Worm (Caenorhabditis elegans): Measurements from ENCODE around the gene pph-1.
A peak's percentile ranks its signal among the peaks of the same experiment; 100 is the strongest.

The pph-1 gene

DNA sequence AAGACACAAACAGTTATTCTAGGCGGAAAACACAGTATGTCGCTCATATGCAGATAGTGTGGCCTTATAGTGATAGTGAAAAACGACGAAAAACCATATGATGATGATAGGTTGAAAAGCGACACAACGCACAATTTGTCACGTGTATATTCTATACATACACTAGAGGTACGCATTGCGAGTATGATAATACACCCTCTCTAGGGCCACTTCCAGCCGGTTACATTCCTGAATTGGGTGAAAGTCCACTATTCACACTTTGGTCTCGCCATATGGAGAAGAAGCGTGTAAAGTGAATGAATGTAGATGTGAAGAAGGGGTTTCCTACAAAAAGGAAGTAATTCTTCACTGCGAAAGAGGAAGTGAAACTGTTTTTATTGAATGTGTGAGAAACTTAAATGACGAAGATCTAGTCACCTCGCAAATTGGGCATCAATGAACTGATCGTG is 27.1 kb downstream of the pph-1 start (continued):
- no peak for TF ChIP-seq hlh-4 (tag; optimal IDR thresholded peaks at IDR 0.05)
- peak; percentile 85 for TF ChIP-seq nhr-85 (tag)
- TF ChIP-seq ceh-90 (tag; optimal IDR thresholded peaks at IDR 0.05): no peak
- TF ChIP-seq nhr-71 (tag; optimal IDR thresholded peaks at IDR 0.05): peak; percentile 65
- TF ChIP-seq zag-1 (tag; optimal IDR thresholded peaks at IDR 0.05): no peak
- no peak for TF ChIP-seq unc-62 (GFP tag; optimal IDR thresholded peaks at IDR 0.05)
- TF ChIP-seq alr-1 (tag; optimal IDR thresholded peaks at IDR 0.05; ENCODE audit: borderline replicate concordance): no peak
- TF ChIP-seq C16A3.4 (tag; optimal IDR thresholded peaks at IDR 0.05): peak; percentile 12
- TF ChIP-seq sox-4 (tag; optimal IDR thresholded peaks at IDR 0.05): no peak
- TF ChIP-seq egl-13 (tag; optimal IDR thresholded peaks at IDR 0.05): no peak
- no peak for TF ChIP-seq lin-15B (tag; optimal IDR thresholded peaks at IDR 0.05)
- TF ChIP-seq blmp-1 (tag; optimal IDR thresholded peaks at IDR 0.05): peak; percentile 68
- no peak for TF ChIP-seq tlp-1 (tag; optimal IDR thresholded peaks at IDR 0.05)
- TF ChIP-seq unc-30 (tag; optimal IDR thresholded peaks at IDR 0.05): no peak
- TF ChIP-seq fkh-10 (GFP tag; optimal IDR thresholded peaks at IDR 0.05): no peak
- no peak for TF ChIP-seq ets-5 (GFP tag; IDR thresholded peaks at IDR 0.05)
- no peak for TF ChIP-seq sptf-1 (tag; optimal IDR thresholded peaks at IDR 0.05)
- peak; percentile 47 for TF ChIP-seq tbx-2 (tag; optimal IDR thresholded peaks at IDR 0.05)

DNA sequence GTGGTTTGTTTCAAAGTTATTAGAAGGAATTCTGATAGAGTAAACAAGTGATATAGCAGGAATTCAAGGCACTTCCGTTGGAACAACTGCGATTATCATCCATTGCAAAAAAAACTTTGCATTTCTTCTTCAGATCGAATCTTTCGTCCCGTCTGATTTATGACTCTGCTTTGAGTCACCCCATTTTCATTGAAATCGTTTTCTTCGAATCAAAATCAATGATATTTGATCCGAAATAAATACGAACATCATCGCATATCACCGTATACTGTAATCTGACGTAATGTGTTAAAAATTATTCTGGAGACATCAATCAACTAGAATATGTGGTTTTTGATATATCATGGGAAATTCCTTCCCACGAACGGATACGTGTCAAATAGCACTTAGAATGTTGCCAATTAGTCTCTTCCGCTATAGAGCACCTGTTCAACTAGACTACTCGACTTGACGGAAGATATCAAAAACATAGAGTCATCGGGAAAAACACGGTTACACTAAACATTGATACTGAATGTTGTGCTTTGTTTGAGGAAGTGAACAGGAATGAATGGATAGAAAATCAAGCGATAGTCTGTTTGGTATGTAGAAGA is 28.6 kb downstream of the pph-1 start:
- TF ChIP-seq nhr-47 (tag; optimal IDR thresholded peaks at IDR 0.05): no peak
- TF ChIP-seq nhr-85 (tag): peak; percentile 57
- peak; percentile 20 for TF ChIP-seq blmp-1 (tag; optimal IDR thresholded peaks at IDR 0.05)

DNA sequence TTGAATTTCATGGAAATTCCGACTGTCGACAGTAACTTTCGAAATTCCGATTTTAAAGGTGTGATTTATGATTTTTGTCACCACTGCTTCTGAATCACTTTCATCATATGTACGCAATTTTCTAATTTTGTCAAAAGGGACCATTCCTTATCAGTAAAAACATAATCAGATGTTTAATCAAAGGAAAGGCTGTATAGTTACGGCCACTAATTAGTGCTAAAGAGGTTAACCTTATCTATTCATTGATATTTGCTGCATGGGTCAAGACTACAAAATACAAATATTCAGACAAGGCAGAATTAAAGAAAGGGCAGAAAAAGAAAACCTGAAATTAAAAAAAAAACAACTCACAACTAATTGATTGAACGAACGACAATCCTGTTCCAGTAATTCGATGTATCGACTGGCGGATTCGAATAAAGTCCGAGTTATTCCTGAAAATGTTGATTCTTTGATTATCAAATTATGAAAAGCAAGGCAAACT is 29.7 kb downstream of the pph-1 start, which contains the start of gene T28B11.1:
TSS of gene T28B11.1 (minus strand) at position 434 of the 484 bp plus-strand sequence.
- TF ChIP-seq xbp-1 (tag; optimal IDR thresholded peaks at IDR 0.05): no peak
- peak in 1 of 2 experiments; percentile 3 for TF ChIP-seq lin-35 (GFP tag; optimal IDR thresholded peaks at IDR 0.05)
- TF ChIP-seq elt-2 (tag; optimal IDR thresholded peaks at IDR 0.05): peak; percentile 78

DNA sequence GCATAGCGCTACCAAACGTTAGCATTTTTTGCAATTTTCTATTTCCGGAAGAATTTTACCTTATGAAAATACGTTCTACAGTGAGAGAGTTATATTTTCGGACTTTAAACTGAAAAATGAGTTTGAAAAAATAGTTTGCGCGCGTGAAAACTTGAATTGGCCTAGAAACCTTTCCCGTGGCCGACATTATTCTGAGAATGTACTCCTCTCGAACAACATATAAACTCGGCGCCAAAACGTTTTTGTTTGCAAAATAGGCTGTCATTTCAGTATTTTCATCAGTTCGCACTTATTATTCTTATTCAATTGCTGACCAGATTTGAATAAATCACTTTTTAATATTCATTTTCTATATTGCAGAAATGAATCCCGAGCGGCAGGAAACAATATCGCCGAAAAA is 34.4 kb downstream of the pph-1 start, which contains the start of the genes mre-11 and wdr-5.3:
TSS of gene mre-11 (minus strand) at position 113 of the 400 bp plus-strand sequence.
TSS of gene wdr-5.3 (plus strand) at position 361 of the 400 bp plus-strand sequence.
- TF ChIP-seq tbx-2 (tag; optimal IDR thresholded peaks at IDR 0.05): no peak
- peak; percentile 48 for TF ChIP-seq fkh-8 (tag; optimal IDR thresholded peaks at IDR 0.05)
- no peak for TF ChIP-seq tlp-1 (tag; optimal IDR thresholded peaks at IDR 0.05)
- TF ChIP-seq nhr-77 (tag; optimal IDR thresholded peaks at IDR 0.05): no peak
- TF ChIP-seq snu-23 (GFP tag; optimal IDR thresholded peaks at IDR 0.05): peak; percentile 80
- peak; percentile 75 for TF ChIP-seq swsn-7 (tag; optimal IDR thresholded peaks at IDR 0.05)
- TF ChIP-seq aly-2 (tag; optimal IDR thresholded peaks at IDR 0.05): no peak
- no peak for TF ChIP-seq hpl-2 (GFP tag; optimal IDR thresholded peaks at IDR 0.05)
- peak in 1 of 2 experiments; percentile 78 for TF ChIP-seq ztf-11 (tag; optimal IDR thresholded peaks at IDR 0.05)
- peak in 2 of 3 experiments; percentile 37 for TF ChIP-seq ceh-82 (tag; optimal IDR thresholded peaks at IDR 0.05)
- TF ChIP-seq mab-9 (GFP tag; IDR thresholded peaks at IDR 0.05): no peak
- no peak for TF ChIP-seq unc-30 (tag; optimal IDR thresholded peaks at IDR 0.05)
- TF ChIP-seq nhr-28 (tag; optimal IDR thresholded peaks at IDR 0.05): no peak
- no peak for TF ChIP-seq vab-15 (tag; optimal IDR thresholded peaks at IDR 0.05)
- peak; percentile 68 for TF ChIP-seq irx-1 (tag; optimal IDR thresholded peaks at IDR 0.05)
- TF ChIP-seq egl-13 (tag; optimal IDR thresholded peaks at IDR 0.05): peak; percentile 41
- no peak for TF ChIP-seq zag-1 (tag; optimal IDR thresholded peaks at IDR 0.05)
- no peak for TF ChIP-seq ceh-88 (GFP tag; IDR thresholded peaks at IDR 0.05)
- TF ChIP-seq blmp-1 (tag; optimal IDR thresholded peaks at IDR 0.05): peak; percentile 60
- no peak for TF ChIP-seq jun-1 (tag; optimal IDR thresholded peaks at IDR 0.05)
- no peak for TF ChIP-seq mef-2 (tag; optimal IDR thresholded peaks at IDR 0.05)
- TF ChIP-seq ama-1 (optimal IDR thresholded peaks at IDR 0.05): no peak
- TF ChIP-seq nhr-71 (tag; optimal IDR thresholded peaks at IDR 0.05): peak; percentile 83
- no peak for TF ChIP-seq unc-98 (GFP tag; IDR thresholded peaks at IDR 0.05)
- no peak for TF ChIP-seq hlh-4 (tag; optimal IDR thresholded peaks at IDR 0.05)
- no peak for TF ChIP-seq nhr-11 (tag; optimal IDR thresholded peaks at IDR 0.05)
- TF ChIP-seq isw-1 (GFP tag; IDR thresholded peaks at IDR 0.05): peak; percentile 46
- TF ChIP-seq ztf-4 (tag; optimal IDR thresholded peaks at IDR 0.05): no peak
- peak; percentile 49 for TF ChIP-seq snpc-4 (tag; optimal IDR thresholded peaks at IDR 0.05)
- TF ChIP-seq nhr-84 (tag; optimal IDR thresholded peaks at IDR 0.05): no peak
- TF ChIP-seq egl-27 (tag; optimal IDR thresholded peaks at IDR 0.05): no peak
- TF ChIP-seq rnt-1 (tag; optimal IDR thresholded peaks at IDR 0.05): peak; percentile 97
- TF ChIP-seq C16A3.4 (tag; optimal IDR thresholded peaks at IDR 0.05): peak; percentile 50
- no peak for TF ChIP-seq zip-4 (GFP tag; optimal IDR thresholded peaks at IDR 0.05)

Measured in whole organism, L1 larva.